Fruit fly (Drosophila melanogaster): ENCODE data around the gene Svil.

Gene Svil

DNA sequence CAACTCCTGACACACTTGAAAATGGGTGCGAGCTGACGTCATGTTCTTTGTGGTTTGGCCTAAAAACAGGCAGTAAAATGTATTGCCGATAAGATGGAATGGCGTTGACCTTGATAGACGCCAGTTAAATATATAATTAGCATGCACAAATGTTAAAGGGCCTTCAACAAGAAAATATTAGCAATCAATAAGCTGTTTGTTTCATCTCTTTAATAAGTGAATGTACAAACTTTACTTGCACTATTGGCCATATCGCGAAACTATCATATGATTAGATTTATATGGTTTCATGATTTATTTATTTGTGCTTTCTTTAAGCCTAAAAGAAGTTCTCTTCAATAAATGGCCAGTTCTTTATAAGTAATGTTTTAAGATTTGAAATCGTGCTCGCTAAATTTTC lies 84.6 kb downstream of the Svil start:
- TF ChIP-seq Hr78 (GFP tag; optimal IDR thresholded peaks at IDR 0.05): no peak
- no peak for TF ChIP-seq CG9705 (GFP tag; optimal IDR thresholded peaks at IDR 0.05)
- TF ChIP-seq fru (GFP tag; optimal IDR thresholded peaks at IDR 0.05): no peak
- TF ChIP-seq Myc (optimal IDR thresholded peaks at IDR 0.05): no peak
- no peak for TF ChIP-seq rgr (GFP tag; optimal IDR thresholded peaks at IDR 0.05)
- no peak for TF ChIP-seq CrebA (GFP tag; optimal IDR thresholded peaks at IDR 0.05; ENCODE audit: borderline replicate concordance)
- TF ChIP-seq Dfd (GFP tag; optimal IDR thresholded peaks at IDR 0.05): no peak
- TF ChIP-seq brk (GFP tag; optimal IDR thresholded peaks at IDR 0.05): no peak
- no peak for TF ChIP-seq CG32264 (GFP tag; optimal IDR thresholded peaks at IDR 0.05)
- TF ChIP-seq OdsH (GFP tag; optimal IDR thresholded peaks at IDR 0.05): no peak
- no peak for TF ChIP-seq Hnf4 (GFP tag; optimal IDR thresholded peaks at IDR 0.05)
- TF ChIP-seq dsf (GFP tag; optimal IDR thresholded peaks at IDR 0.05; ENCODE audit: borderline replicate concordance): no peak

DNA sequence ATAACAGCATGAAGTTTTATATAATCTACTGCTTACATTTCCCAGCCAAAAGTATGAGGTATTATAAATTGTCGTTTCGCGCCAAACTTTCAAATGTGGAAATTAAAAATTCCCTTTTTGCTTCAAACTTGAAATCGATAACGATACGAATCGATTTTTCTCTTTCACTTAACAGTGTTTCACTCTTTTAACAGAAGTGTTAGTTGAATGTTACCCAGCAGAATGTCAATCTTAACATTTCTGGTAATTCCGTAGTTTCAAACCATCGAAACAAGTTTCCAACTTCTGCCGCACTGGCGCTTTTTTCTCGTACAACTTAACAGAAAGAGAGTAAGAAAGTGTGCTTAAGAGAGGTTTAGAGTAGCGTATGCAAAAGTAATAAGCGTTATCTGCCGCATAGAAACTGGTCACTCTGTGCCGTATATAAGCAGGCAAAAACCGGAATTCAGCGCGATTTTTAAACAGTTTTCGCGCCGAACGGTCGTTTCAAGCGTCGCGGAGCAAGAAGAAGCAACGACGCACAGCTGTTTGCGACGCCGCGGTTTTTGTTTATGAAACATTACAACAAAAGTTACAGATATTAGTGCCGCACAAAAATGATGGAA lies 89.1 kb downstream of the Svil start:
- TF ChIP-seq lola (GFP tag; optimal IDR thresholded peaks at IDR 0.05) (no peak), psq (GFP tag; optimal IDR thresholded peaks at IDR 0.05) (no peak), Sp1 (GFP tag; optimal IDR thresholded peaks at IDR 0.05) (peak; percentile 2), Hnf4 (GFP tag; optimal IDR thresholded peaks at IDR 0.05) (peak; percentile 31), Dfd (GFP tag; optimal IDR thresholded peaks at IDR 0.05) (no peak), Abd-B (GFP tag; optimal IDR thresholded peaks at IDR 0.05) (no peak), h (GFP tag; optimal IDR thresholded peaks at IDR 0.05) (peak; percentile 38), dsf (GFP tag; optimal IDR thresholded peaks at IDR 0.05; ENCODE audit: borderline replicate concordance) (no peak), Dif (GFP tag; optimal IDR thresholded peaks at IDR 0.05; ENCODE audit: partially characterized antibody) (peak; percentile 70), dl (GFP tag; optimal IDR thresholded peaks at IDR 0.05; ENCODE audit: insufficient read depth in 1 of 2, partially characterized antibody in 2 of 2) (no peak), foxo (GFP tag; optimal IDR thresholded peaks at IDR 0.05) (peak in 1 of 2 experiments; percentile 28), sv (GFP tag; optimal IDR thresholded peaks at IDR 0.05) (no peak), rgr (GFP tag; optimal IDR thresholded peaks at IDR 0.05) (no peak), brk (GFP tag; optimal IDR thresholded peaks at IDR 0.05) (peak; percentile 32), usp (GFP tag; optimal IDR thresholded peaks at IDR 0.05) (no peak), Vsx2 (GFP tag; optimal IDR thresholded peaks at IDR 0.05; ENCODE audit: partially characterized antibody) (peak; percentile 28), Hr83 (GFP tag; optimal IDR thresholded peaks at IDR 0.05; ENCODE audit: poor library complexity, severe bottlenecking) (peak; percentile 51), Myc (optimal IDR thresholded peaks at IDR 0.05) (peak; percentile 43), N (GFP tag; optimal IDR thresholded peaks at IDR 0.05) (no peak), br (GFP tag; optimal IDR thresholded peaks at IDR 0.05) (peak; percentile 20), OdsH (GFP tag; optimal IDR thresholded peaks at IDR 0.05) (peak; percentile 24), Jra (GFP tag; optimal IDR thresholded peaks at IDR 0.05) (no peak), dmrt93B (GFP tag; optimal IDR thresholded peaks at IDR 0.05) (no peak), Hr78 (GFP tag; optimal IDR thresholded peaks at IDR 0.05) (no peak), CG9705 (GFP tag; optimal IDR thresholded peaks at IDR 0.05) (no peak), Mio (GFP tag; optimal IDR thresholded peaks at IDR 0.05) (no peak), Rel (GFP tag; optimal IDR thresholded peaks at IDR 0.05) (no peak), Rel (tag; optimal IDR thresholded peaks at IDR 0.05) (peak; percentile 33), sage (GFP tag; optimal IDR thresholded peaks at IDR 0.05) (peak; percentile 8), HLH106 (tag; optimal IDR thresholded peaks at IDR 0.05) (peak; percentile 4), tai (GFP tag; optimal IDR thresholded peaks at IDR 0.05) (peak; percentile 35), CG32264 (GFP tag; optimal IDR thresholded peaks at IDR 0.05) (no peak), jim (GFP tag; optimal IDR thresholded peaks at IDR 0.05) (no peak), pan (optimal IDR thresholded peaks at IDR 0.05) (no peak), CrebA (GFP tag; optimal IDR thresholded peaks at IDR 0.05; ENCODE audit: borderline replicate concordance) (peak; percentile 36), woc (GFP tag; optimal IDR thresholded peaks at IDR 0.05) (no peak), ey (GFP tag; optimal IDR thresholded peaks at IDR 0.05) (peak; percentile 7), GATAd (GFP tag; optimal IDR thresholded peaks at IDR 0.05) (no peak), fru (GFP tag; optimal IDR thresholded peaks at IDR 0.05) (peak; percentile 100)
